Fruit fly (Drosophila melanogaster) whole organism, embryonic: ENCODE data around the gene Bx42.
A peak's percentile ranks its signal among the peaks of the same experiment; 100 is the strongest.

Experiments
- Antp ChIP-seq: fragments of 200-800 bp; sonication (Bioruptor generic); optimal IDR thresholded peaks from 3 replicates; lab custom pipeline; 2016; ENCODE audit warnings: missing biosample characterization, missing genetic modification characterization
- CG1024 ChIP-seq: fragments of 200-800 bp; sonication (Bioruptor generic); IDR thresholded peaks from 2 replicates; pipeline ENCODE4 v1.3.6; 2022; ENCODE audit warnings: missing biosample characterization, missing genetic modification characterization
- CG11085 ChIP-seq: fragments of 200-800 bp; sonication (Bioruptor generic); IDR thresholded peaks from 2 replicates; pipeline ENCODE4 v1.3.6; 2022; ENCODE audit warnings: missing biosample characterization, missing genetic modification characterization
- CG11723 ChIP-seq: fragments of 200-800 bp; sonication (Bioruptor generic); optimal IDR thresholded peaks from 2 replicates; lab custom pipeline; 2017; ENCODE audit warnings: missing biosample characterization, mild to moderate bottlenecking, missing genetic modification characterization
- CG12071 ChIP-seq: fragments of 200-800 bp; sonication (Bioruptor generic); optimal IDR thresholded peaks from 3 replicates; lab custom pipeline; 2018; ENCODE audit warnings: missing biosample characterization, mild to moderate bottlenecking, missing genetic modification characterization
- CG12104 ChIP-seq: fragments of 200-800 bp; sonication (Bioruptor generic); optimal IDR thresholded peaks from 3 replicates; lab custom pipeline; 2016; ENCODE audit warnings: missing biosample characterization, missing genetic modification characterization
- CG12769 ChIP-seq: fragments of 200-800 bp; sonication (Bioruptor generic); optimal IDR thresholded peaks from 2 replicates; lab custom pipeline; 2019; ENCODE audit warnings: missing biosample characterization, mild to moderate bottlenecking, missing genetic modification characterization, moderate library complexity
- CG14965 ChIP-seq: fragments of 200-800 bp; sonication (Bioruptor generic); optimal IDR thresholded peaks from 2 replicates; lab custom pipeline; 2016; ENCODE audit warnings: missing biosample characterization, missing genetic modification characterization, borderline replicate concordance
- CG15514 ChIP-seq: fragments of 200-800 bp; sonication (Bioruptor generic); optimal IDR thresholded peaks from 3 replicates; lab custom pipeline; 2017; ENCODE audit warnings: missing biosample characterization, missing genetic modification characterization, mild to moderate bottlenecking, moderate library complexity, missing genetic modification reagents
- CG15601 ChIP-seq: fragments of 200-800 bp; sonication (Bioruptor generic); optimal IDR thresholded peaks from 3 replicates; lab custom pipeline; 2019; ENCODE audit warnings: missing biosample characterization, mild to moderate bottlenecking, missing genetic modification characterization, moderate library complexity
- CG17802 ChIP-seq: fragments of 200-800 bp; sonication (Bioruptor generic); optimal IDR thresholded peaks from 2 replicates; lab custom pipeline; 2018; ENCODE audit warnings: missing biosample characterization, mild to moderate bottlenecking, missing genetic modification characterization, moderate library complexity
- CG18011 ChIP-seq: fragments of 200-800 bp; sonication (Bioruptor generic); optimal IDR thresholded peaks from 2 replicates; lab custom pipeline; 2017; ENCODE audit warnings: missing biosample characterization, missing genetic modification characterization, mild to moderate bottlenecking, moderate library complexity, missing genotype
- CG31441 ChIP-seq: fragments of 200-800 bp; sonication (Bioruptor generic); IDR thresholded peaks from 2 replicates; pipeline ENCODE4 v1.3.6; 2022; ENCODE audit warnings: missing biosample characterization, missing genetic modification characterization
- CG34224 ChIP-seq: fragments of 200-800 bp; sonication (Bioruptor generic); IDR thresholded peaks from 3 replicates; pipeline ENCODE4 v1.3.6; 2022; ENCODE audit warnings: missing biosample characterization, missing genetic modification characterization; ENCODE audit not compliant: partially characterized antibody
- CG3726 ChIP-seq: fragments of 200-800 bp; sonication (Bioruptor generic); IDR thresholded peaks from 3 replicates; pipeline ENCODE4, ENCODE4 v1.3.6; 2022; ENCODE audit warnings: missing biosample characterization, missing genetic modification characterization
- CG7271 ChIP-seq: fragments of 200-800 bp; sonication (Bioruptor generic); optimal IDR thresholded peaks from 2 replicates; lab custom pipeline; 2018; ENCODE audit warnings: missing biosample characterization, mild to moderate bottlenecking, missing genetic modification characterization, moderate library complexity
- CG7357 ChIP-seq: fragments of 200-800 bp; sonication (Bioruptor generic); IDR thresholded peaks from 3 replicates; pipeline ENCODE4 v1.3.6; 2022; ENCODE audit warnings: missing biosample characterization, missing genetic modification characterization
- CG7745 ChIP-seq: fragments of 200-800 bp; sonication (Bioruptor generic); optimal IDR thresholded peaks from 2 replicates; lab custom pipeline; 2018; ENCODE audit warnings: missing biosample characterization, mild to moderate bottlenecking, missing genetic modification characterization, moderate library complexity
- CG8388 ChIP-seq: fragments of 200-800 bp; sonication (Bioruptor generic); optimal IDR thresholded peaks from 2 replicates; lab custom pipeline; 2019; ENCODE audit warnings: missing biosample characterization, mild to moderate bottlenecking, missing genetic modification characterization, moderate library complexity
- CG9876 ChIP-seq: fragments of 200-800 bp; sonication (Bioruptor generic); optimal IDR thresholded peaks from 2 replicates; lab custom pipeline; 2016; ENCODE audit warnings: missing biosample characterization, missing genetic modification characterization
- Dp ChIP-seq: fragments of 200-800 bp; sonication (Bioruptor generic); optimal IDR thresholded peaks from 2 replicates; lab custom pipeline; 2018; ENCODE audit warnings: missing biosample characterization, mild to moderate bottlenecking, missing genetic modification characterization, moderate library complexity
- Eip74EF ChIP-seq, 2 experiments: fragments of 200-800 bp in 1 of 2; fragments of >200 bp in 1 of 2; sonication (Bioruptor generic) in 1 of 2; optimal IDR thresholded peaks; 2 replicates each; lab custom pipeline; 2017 to 2019; ENCODE audit warnings: missing biosample characterization in 2 of 2, missing genetic modification characterization in 2 of 2, mild to moderate bottlenecking in 1 of 2, moderate library complexity in 1 of 2
- Ets97D ChIP-seq: fragments of 200-800 bp; sonication (Bioruptor generic); optimal IDR thresholded peaks from 3 replicates; lab custom pipeline; 2016; ENCODE audit warnings: missing biosample characterization, missing genetic modification characterization
- GATAe ChIP-seq: fragments of 200-800 bp; sonication (Bioruptor generic); conservative IDR thresholded peaks from 2 replicates; pipeline ENCODE4 v1.3.6; 2022; ENCODE audit warnings: missing biosample characterization, missing genetic modification characterization
- H2.0 ChIP-seq: fragments of 200-800 bp; sonication (Bioruptor generic); IDR thresholded peaks from 2 replicates; pipeline ENCODE4 v1.3.6; 2022; ENCODE audit warnings: missing biosample characterization, missing genetic modification characterization
- Lhr ChIP-seq: fragments of 200-800 bp; sonication (Bioruptor generic); optimal IDR thresholded peaks from 3 replicates; lab custom pipeline; 2017; ENCODE audit warnings: mild to moderate bottlenecking, missing biosample characterization, missing genetic modification reagents, missing genetic modification characterization
- Mad ChIP-seq: fragments of 200-800 bp; sonication (Bioruptor generic); optimal IDR thresholded peaks from 2 replicates; lab custom pipeline; 2016; ENCODE audit warnings: missing biosample characterization, missing genetic modification characterization
- Mes4 ChIP-seq: fragments of 200-800 bp; sonication (Bioruptor generic); optimal IDR thresholded peaks from 2 replicates; lab custom pipeline; 2016; ENCODE audit warnings: missing biosample characterization, missing genetic modification characterization
- Myb ChIP-seq: fragments of 200-800 bp; sonication (Bioruptor generic); optimal IDR thresholded peaks from 2 replicates; lab custom pipeline; 2016; ENCODE audit warnings: missing biosample characterization, missing genetic modification characterization
- NFAT ChIP-seq: fragments of 200-800 bp; sonication (Bioruptor generic); IDR thresholded peaks from 2 replicates; pipeline ENCODE4 v1.3.6; 2022; ENCODE audit warnings: missing biosample characterization, missing genetic modification characterization
- Opbp ChIP-seq: fragments of 200-800 bp; sonication (Bioruptor generic); IDR thresholded peaks from 3 replicates; pipeline ENCODE4 v1.3.6; 2022; ENCODE audit warnings: missing biosample characterization, missing genetic modification characterization; ENCODE audit not compliant: partially characterized antibody
- Scr ChIP-seq: fragments of 200-800 bp; sonication (Bioruptor generic); IDR thresholded peaks from 2 replicates; pipeline ENCODE4 v1.3.6; 2022; ENCODE audit warnings: missing biosample characterization, missing genetic modification characterization; ENCODE audit not compliant: partially characterized antibody
- Taf1 ChIP-seq: fragments of 200-800 bp; sonication (Bioruptor generic); IDR thresholded peaks from 2 replicates; pipeline ENCODE4 v1.3.6; 2022; ENCODE audit warnings: missing biosample characterization, missing genetic modification characterization
- ci ChIP-seq: fragments of 200-800 bp; sonication (Bioruptor generic); IDR thresholded peaks from 3 replicates; pipeline ENCODE4 v1.3.6; 2022; ENCODE audit warnings: missing biosample characterization, missing genetic modification characterization
- dm ChIP-seq: fragments of 200-800 bp; sonication (Bioruptor generic); optimal IDR thresholded peaks from 3 replicates; lab custom pipeline; 2016; ENCODE audit warnings: missing biosample characterization, missing genetic modification characterization
- dysf ChIP-seq: fragments of 200-800 bp; sonication (Bioruptor generic); IDR thresholded peaks from 3 replicates; pipeline ENCODE4 v1.3.6; 2022; ENCODE audit warnings: missing biosample characterization, missing genetic modification characterization
- ems ChIP-seq: fragments of 200-800 bp; sonication (Bioruptor generic); optimal IDR thresholded peaks from 3 replicates; lab custom pipeline; 2016; ENCODE audit warnings: missing biosample characterization, missing genetic modification characterization
- eve ChIP-seq, 2 experiments: fragments of >200 bp; optimal IDR thresholded peaks; 2 replicates each; lab custom pipeline; 2017; ENCODE audit warnings: missing biosample characterization in 2 of 2, missing genetic modification characterization in 2 of 2
- kah ChIP-seq: fragments of 200-800 bp; sonication (Bioruptor generic); optimal IDR thresholded peaks from 2 replicates; lab custom pipeline; 2018; ENCODE audit warnings: missing biosample characterization, mild to moderate bottlenecking, missing genetic modification characterization
- knrl ChIP-seq: fragments of 200-800 bp; sonication (Bioruptor generic); IDR thresholded peaks from 3 replicates; pipeline ENCODE4 v1.3.6; 2022; ENCODE audit warnings: missing biosample characterization, missing genetic modification characterization; ENCODE audit not compliant: partially characterized antibody
- pan ChIP-seq, 4 experiments: fragments of >200 bp in 3 of 4; fragments of 200-800 bp in 1 of 4; sonication (Bioruptor generic) in 1 of 4; optimal IDR thresholded peaks in 3 of 4; IDR thresholded peaks in 1 of 4; 2 replicates each; pipeline versions ENCODE4 v1.3.6 to Lab custom; 2017 to 2022; ENCODE audit warnings: missing biosample characterization in 2 of 4, missing genetic modification characterization in 2 of 4, mixed read lengths in 1 of 4
- ranshi ChIP-seq: fragments of 200-800 bp; sonication (Bioruptor generic); IDR thresholded peaks from 2 replicates; pipeline ENCODE4 v1.3.6; 2022; ENCODE audit warnings: missing biosample characterization, missing genetic modification characterization
- sim ChIP-seq: fragments of 200-800 bp; sonication (Bioruptor generic); IDR thresholded peaks from 2 replicates; pipeline ENCODE4 v1.3.6; 2022; ENCODE audit warnings: missing biosample characterization, missing genetic modification characterization
- slbo ChIP-seq: fragments of 200-800 bp; sonication (Bioruptor generic); IDR thresholded peaks from 2 replicates; pipeline ENCODE4 v1.3.6; 2022; ENCODE audit warnings: missing biosample characterization, missing genetic modification characterization
- stwl ChIP-seq: fragments of 200-800 bp; sonication (Bioruptor generic); optimal IDR thresholded peaks from 3 replicates; lab custom pipeline; 2018; ENCODE audit warnings: missing biosample characterization, mild to moderate bottlenecking, missing genetic modification characterization, moderate library complexity
- tap ChIP-seq: fragments of 200-800 bp; optimal IDR thresholded peaks from 3 replicates; lab custom pipeline; 2019; ENCODE audit warnings: missing biosample characterization, mild to moderate bottlenecking, missing genetic modification characterization, moderate library complexity
- tll ChIP-seq, 2 experiments: fragments of 200-800 bp in 1 of 2; fragments of >200 bp in 1 of 2; sonication (Bioruptor generic) in 1 of 2; optimal IDR thresholded peaks; 2 replicates each; lab custom pipeline; 2017 to 2019; ENCODE audit warnings: missing biosample characterization in 2 of 2, missing genetic modification characterization in 2 of 2, mild to moderate bottlenecking in 1 of 2, moderate library complexity in 1 of 2
- vfl ChIP-seq: fragments of 200-800 bp; sonication (Bioruptor generic); optimal IDR thresholded peaks from 2 replicates; lab custom pipeline; 2016; ENCODE audit warnings: missing biosample characterization, missing genetic modification characterization
- vvl ChIP-seq: fragments of 200-800 bp; sonication (Bioruptor generic); IDR thresholded peaks from 2 replicates; pipeline ENCODE4 v1.3.6; 2022; ENCODE audit warnings: missing biosample characterization, missing genetic modification characterization
- yki ChIP-seq: fragments of >200 bp; optimal IDR thresholded peaks from 3 replicates; lab custom pipeline; 2018
- zen2 ChIP-seq: fragments of 200-800 bp; sonication (Bioruptor generic); IDR thresholded peaks from 3 replicates; pipeline ENCODE4 v1.3.6; 2022; ENCODE audit warnings: missing biosample characterization, missing genetic modification characterization; ENCODE audit not compliant: partially characterized antibody

The Bx42 gene

dm6 chrX:9139138-9139537 lies 32.7 kb upstream of the Bx42 start (continued):
- TF ChIP-seq ems (no peak), CG12769 (tag; lab: Kevin White, UChicago) (peak; percentile 62), NFAT (peak; percentile 23; the same call in 1 of the 2 replicates), CG12071 (GFP tag; lab: Kevin White, UChicago) (peak; percentile 12), CG1024 (GFP tag; lab: Robert Waterston, UW) (no peak), CG17802 (tag; lab: Kevin White, UChicago) (no peak), ci (GFP tag; lab: Robert Waterston, UW) (peak; percentile 52; the same call in 1 of the 3 replicates), CG15514 (peak; percentile 17), CG11723 (no peak), knrl (GFP tag; lab: Robert Waterston, UW) (no peak), slbo (no peak), ranshi (GFP tag; lab: Robert Waterston, UW) (no peak), Myb (GFP tag; lab: Kevin White, UChicago) (no peak), CG7745 (tag; lab: Kevin White, UChicago) (no peak), Taf1 (GFP tag; lab: Robert Waterston, UW) (no peak), Mad (GFP tag; lab: Kevin White, UChicago) (no peak), CG8388 (GFP tag; lab: Kevin White, UChicago) (no peak), tap (tag; lab: Kevin White, UChicago) (no peak), stwl (no peak), CG7357 (GFP tag; lab: Robert Waterston, UW) (no peak), H2.0 (no peak), Eip74EF (GFP tag; optimal IDR thresholded peaks at IDR 0.05; lab: Kevin White, UChicago) (peak in 1 of 2 experiments; percentile 60), CG34224 (GFP tag; lab: Robert Waterston, UW) (no peak), Opbp (GFP tag; lab: Robert Waterston, UW) (no peak), CG31441 (GFP tag; lab: Robert Waterston, UW) (no peak), CG18011 (GFP tag; lab: Kevin White, UChicago) (no peak), vvl (no peak), GATAe (GFP tag; lab: Robert Waterston, UW) (no peak), Antp (no peak), vfl (GFP tag; lab: Kevin White, UChicago) (no peak), sim (GFP tag; lab: Robert Waterston, UW) (no peak), Ets97D (GFP tag; lab: Kevin White, UChicago) (no peak), kah (peak; percentile 23), Scr (no peak), yki (no peak), tll (GFP tag; optimal IDR thresholded peaks at IDR 0.05; lab: Kevin White, UChicago) (no peak), dysf (GFP tag; lab: Robert Waterston, UW) (no peak), CG7271 (tag; lab: Kevin White, UChicago) (no peak), zen2 (no peak), Mes4 (no peak), CG3726 (no peak), CG11085 (no peak), pan (optimal IDR thresholded peaks at IDR 0.05; lab: Kevin White, UChicago) (no peak), pan (GFP tag; optimal IDR thresholded peaks at IDR 0.05 in 1 of 2, IDR thresholded peaks at IDR 0.05 in 1 of 2) (peak in 1 of 2 experiments; percentile 4), CG14965 (GFP tag; lab: Kevin White, UChicago) (no peak), dm (GFP tag; lab: Kevin White, UChicago) (no peak), Dp (GFP tag; lab: Kevin White, UChicago) (no peak), CG15601 (tag; lab: Kevin White, UChicago) (no peak), eve (GFP tag; optimal IDR thresholded peaks at IDR 0.05; lab: Kevin White, UChicago) (no peak), Lhr (GFP tag; lab: Kevin White, UChicago) (no peak), CG9876 (no peak), CG12104 (GFP tag; lab: Kevin White, UChicago) (no peak)
